Fruit fly (Drosophila melanogaster): ENCODE results near the gene HDAC11.
A peak's percentile ranks its signal among the peaks of the same experiment; 100 is the strongest.

DNA sequence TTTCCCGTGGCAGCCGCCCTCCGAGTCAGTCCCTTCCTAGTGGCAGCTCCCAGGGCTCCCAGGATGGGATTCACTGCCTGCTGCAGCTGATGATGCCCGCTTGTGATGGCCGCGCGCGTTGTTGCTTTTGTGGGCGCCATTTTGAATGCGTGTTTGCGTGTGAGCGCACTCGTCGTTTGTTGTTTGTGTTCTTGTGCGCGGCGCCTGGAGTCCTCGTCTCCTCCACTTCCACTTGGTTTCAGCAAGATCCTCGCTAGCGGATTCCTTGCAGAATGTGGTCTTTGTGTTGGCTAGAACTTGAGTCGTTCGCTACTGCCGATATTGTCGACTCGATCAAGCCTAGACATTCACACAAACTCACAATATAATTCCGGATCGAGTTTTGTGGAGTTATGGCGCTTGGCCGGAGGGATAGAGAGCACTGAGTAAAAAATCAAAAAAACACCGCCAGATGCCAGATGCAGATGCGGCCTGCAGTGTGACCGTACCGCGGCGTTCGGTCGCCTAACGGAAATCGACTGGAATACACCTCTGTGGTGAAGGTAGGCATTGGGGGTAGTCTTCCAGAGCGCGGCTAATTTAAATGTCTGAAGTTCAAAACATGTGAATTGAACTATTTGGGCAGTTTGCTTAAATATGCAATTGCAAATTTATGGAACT is 14.5 kb upstream of the HDAC11 start, which contains the start of gene CycB3:
- TF ChIP-seq CG14710 (tag; optimal IDR thresholded peaks at IDR 0.05) (peak; percentile 84), Dip3 (GFP tag; optimal IDR thresholded peaks at IDR 0.05) (no peak), Bdp1 (GFP tag; optimal IDR thresholded peaks at IDR 0.05) (peak; percentile 31), Lhr (GFP tag; optimal IDR thresholded peaks at IDR 0.05) (peak; percentile 43), slbo (GFP tag; IDR thresholded peaks at IDR 0.05) (no peak), CG4730 (GFP tag; IDR thresholded peaks at IDR 0.05) (no peak), CG11247 (GFP tag; IDR thresholded peaks at IDR 0.05) (no peak), az2 (GFP tag; optimal IDR thresholded peaks at IDR 0.05) (no peak), CG4617 (GFP tag; optimal IDR thresholded peaks at IDR 0.05; ENCODE audit: borderline replicate concordance) (peak; percentile 19)
